Worm (Caenorhabditis elegans): ENCODE data around the gene srh-147.

DNA sequence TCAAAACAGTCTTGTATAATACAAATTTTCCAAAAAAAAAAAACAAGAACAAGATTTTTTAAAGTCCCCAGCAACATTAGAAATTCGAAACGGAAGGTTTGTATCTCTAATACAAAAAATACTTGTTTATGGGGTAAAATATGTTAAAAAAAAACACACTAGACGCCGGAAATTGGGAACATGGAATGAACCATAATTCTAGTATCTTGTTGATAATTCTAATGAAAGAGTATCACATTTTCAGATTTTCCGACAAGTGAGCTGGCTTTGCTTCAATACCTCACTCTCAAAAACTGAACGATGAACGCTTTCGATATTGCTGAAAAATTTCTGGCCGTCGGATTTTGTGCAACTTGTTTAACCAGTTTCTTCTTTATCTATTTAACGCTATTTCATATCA lies 47.6 kb upstream of the srh-147 start, which contains the start of gene str-60:
- TF ChIP-seq flt-1 (GFP tag; IDR thresholded peaks at IDR 0.05): no peak
- no peak for TF ChIP-seq ama-1 (optimal IDR thresholded peaks at IDR 0.05)
- no peak for TF ChIP-seq B0310.2 (tag; optimal IDR thresholded peaks at IDR 0.05)
- no peak for TF ChIP-seq scrt-1 (GFP tag; IDR thresholded peaks at IDR 0.05)
- TF ChIP-seq ceh-13 (GFP tag; optimal IDR thresholded peaks at IDR 0.05): no peak
- no peak for TF ChIP-seq F13C5.2 (tag; optimal IDR thresholded peaks at IDR 0.05)
- no peak for TF ChIP-seq ets-7 (tag; optimal IDR thresholded peaks at IDR 0.05)
- no peak for TF ChIP-seq hmg-4 (GFP tag; optimal IDR thresholded peaks at IDR 0.05)
- TF ChIP-seq aly-1 (tag; optimal IDR thresholded peaks at IDR 0.05): no peak
- no peak for TF ChIP-seq sea-1 (GFP tag; conservative IDR thresholded peaks at IDR 0.05)

All from whole organism, early embryonic.